Worm (Caenorhabditis elegans) whole organism, L3 larva: Measurements from ENCODE around the gene B0250.7.

Experiments used
- ceh-9 ChIP-seq: sonication (generic microtip); optimal IDR thresholded peaks from 2 replicates; lab custom pipeline; 2018; ENCODE audit warnings: missing biosample characterization, missing genetic modification characterization
- daf-12 ChIP-seq: fragments of 150-350 bp; optimal IDR thresholded peaks from 2 replicates; lab custom pipeline; 2014; ENCODE audit warnings: missing biosample characterization, missing genetic modification reagents, missing genetic modification characterization

ce11 chrV:20499642-20500041 is 23.8 kb upstream of the B0250.7 start:
- TF ChIP-seq ceh-9 (tag; lab: Kevin White, UChicago) (no peak), daf-12 (tag; lab: Kevin White, UChicago) (no peak)
